Worm (Caenorhabditis elegans) whole organism, young adult: ENCODE measurements around the gene F52E10.2.

Experiments used
- F10E7.11 ChIP-seq: sonication (generic microtip); optimal IDR thresholded peaks from 2 replicates; lab custom pipeline; 2017; ENCODE audit warnings: mild to moderate bottlenecking, missing genetic modification characterization, moderate library complexity, missing compliant biosample characterization
- F22D6.2 ChIP-seq: sonication (generic microtip); optimal IDR thresholded peaks from 2 replicates; lab custom pipeline; 2016; ENCODE audit warnings: mild to moderate bottlenecking, missing genetic modification characterization, missing compliant biosample characterization
- F33H1.4 ChIP-seq: fragments of 200-800 bp; sonication (Bioruptor generic); IDR thresholded peaks from 2 replicates; pipeline ENCODE4 v1.3.6; 2022; ENCODE audit warnings: missing genetic modification reagents, missing genetic modification characterization, missing compliant biosample characterization
- F49E8.2 ChIP-seq: sonication (generic microtip); optimal IDR thresholded peaks from 3 replicates; lab custom pipeline; 2017; ENCODE audit warnings: missing genetic modification characterization, mild to moderate bottlenecking, missing compliant biosample characterization, antibody characterized with exemption, moderate library complexity; ENCODE audit not compliant: insufficient read depth
- T26A5.8 ChIP-seq: sonication (generic microtip); optimal IDR thresholded peaks from 2 replicates; lab custom pipeline; 2016; ENCODE audit warnings: missing genetic modification characterization, missing compliant biosample characterization
- Y53F4B.3 ChIP-seq: fragments of 200-800 bp; sonication (Bioruptor generic); IDR thresholded peaks from 2 replicates; pipeline ENCODE4 v1.3.6; 2022; ENCODE audit warnings: missing genetic modification reagents, missing genetic modification characterization, missing compliant biosample characterization
- Y53G8AR.9 ChIP-seq: fragments of 200-800 bp; sonication (Bioruptor generic); conservative IDR thresholded peaks from 2 replicates; pipeline ENCODE4 v1.3.6; 2022; ENCODE audit warnings: missing genetic modification reagents, missing genetic modification characterization, missing compliant biosample characterization
- Y56A3A.18 ChIP-seq: fragments of 200-800 bp; sonication (Bioruptor generic); IDR thresholded peaks from 2 replicates; pipeline ENCODE4 v1.3.6; 2022; ENCODE audit warnings: missing genetic modification reagents, missing genetic modification characterization, missing compliant biosample characterization
- Y67H2A.10 ChIP-seq: fragments of 200-800 bp; sonication (Bioruptor generic); conservative IDR thresholded peaks from 2 replicates; pipeline ENCODE4 v1.3.6; 2022; ENCODE audit warnings: missing genetic modification reagents, missing genetic modification characterization, missing compliant biosample characterization
- Y79H2A.3 ChIP-seq: fragments of 200-800 bp; sonication (Bioruptor generic); conservative IDR thresholded peaks from 2 replicates; pipeline ENCODE4 v1.3.6; 2022; ENCODE audit warnings: missing genetic modification reagents, missing genetic modification characterization, missing compliant biosample characterization
- ZK185.1 ChIP-seq: sonication (generic microtip); optimal IDR thresholded peaks from 2 replicates; lab custom pipeline; 2016; ENCODE audit warnings: mild to moderate bottlenecking, missing genetic modification characterization, missing compliant biosample characterization; ENCODE audit not compliant: poor library complexity, severe bottlenecking
- akir-1 ChIP-seq: fragments of 200-800 bp; sonication (Bioruptor generic); optimal IDR thresholded peaks from 2 replicates; lab custom pipeline; 2018; ENCODE audit warnings: mild to moderate bottlenecking, missing genetic modification characterization, moderate library complexity, missing compliant biosample characterization
- attf-3 ChIP-seq: fragments of 200-800 bp; sonication (Bioruptor generic); conservative IDR thresholded peaks from 2 replicates; pipeline ENCODE4 v1.3.6; 2022; ENCODE audit warnings: missing genetic modification reagents, missing genetic modification characterization, missing compliant biosample characterization
- bed-1 ChIP-seq: fragments of 200-800 bp; sonication (Bioruptor generic); IDR thresholded peaks from 2 replicates; pipeline ENCODE4 v1.3.6; 2022; ENCODE audit warnings: missing genetic modification reagents, missing genetic modification characterization, missing compliant biosample characterization
- bed-2 ChIP-seq: fragments of 200-800 bp; sonication (Bioruptor generic); IDR thresholded peaks from 2 replicates; pipeline ENCODE4 v1.3.6; 2022; ENCODE audit warnings: missing genetic modification reagents, missing genetic modification characterization, missing compliant biosample characterization
- ceh-100 ChIP-seq: fragments of 200-800 bp; sonication (Bioruptor generic); IDR thresholded peaks from 2 replicates; pipeline ENCODE4 v1.3.6; 2022; ENCODE audit warnings: missing genetic modification reagents, missing genetic modification characterization, missing compliant biosample characterization
- ceh-27 ChIP-seq: fragments of 200-800 bp; sonication (Bioruptor generic); optimal IDR thresholded peaks from 2 replicates; lab custom pipeline; 2018; ENCODE audit warnings: mild to moderate bottlenecking, missing genetic modification characterization, moderate library complexity, missing compliant biosample characterization
- chd-7 ChIP-seq: sonication (generic microtip); optimal IDR thresholded peaks from 2 replicates; lab custom pipeline; 2016; ENCODE audit warnings: mild to moderate bottlenecking, missing genetic modification characterization, moderate library complexity, missing compliant biosample characterization
- egrh-3 ChIP-seq: fragments of 200-800 bp; sonication (Bioruptor generic); IDR thresholded peaks from 2 replicates; pipeline ENCODE4 v1.3.6; 2022; ENCODE audit warnings: missing genetic modification reagents, missing genetic modification characterization, missing compliant biosample characterization
- ekl-4 ChIP-seq: fragments of 200-800 bp; sonication (Bioruptor generic); IDR thresholded peaks from 2 replicates; pipeline ENCODE4 v1.3.6; 2022; ENCODE audit warnings: missing genetic modification reagents, missing genetic modification characterization, missing compliant biosample characterization
- ets-4 ChIP-seq: fragments of 200-800 bp; sonication (Bioruptor generic); optimal IDR thresholded peaks from 2 replicates; lab custom pipeline; 2018; ENCODE audit warnings: mild to moderate bottlenecking, missing genetic modification characterization, missing compliant biosample characterization
- hlh-12 ChIP-seq: sonication (generic microtip); optimal IDR thresholded peaks from 2 replicates; lab custom pipeline; 2016; ENCODE audit warnings: missing genetic modification characterization, missing compliant biosample characterization
- hlh-26 ChIP-seq: fragments of 200-800 bp; sonication (Bioruptor generic); conservative IDR thresholded peaks from 2 replicates; pipeline ENCODE4 v1.3.6; 2022; ENCODE audit warnings: missing genetic modification reagents, missing genetic modification characterization, missing compliant biosample characterization
- hrde-1 ChIP-seq: sonication (generic microtip); optimal IDR thresholded peaks from 2 replicates; lab custom pipeline; 2016; ENCODE audit warnings: missing genetic modification characterization, mild to moderate bottlenecking, missing compliant biosample characterization, moderate library complexity, missing genotype, missing genetic modification reagents, borderline replicate concordance
- hsf-1 ChIP-seq: fragments of 200-800 bp; sonication (Bioruptor generic); IDR thresholded peaks from 2 replicates; pipeline ENCODE4 v1.3.6; 2022; ENCODE audit warnings: missing genetic modification reagents, missing genetic modification characterization, missing compliant biosample characterization
- let-526 ChIP-seq: fragments of 200-800 bp; sonication (Bioruptor generic); IDR thresholded peaks from 2 replicates; pipeline ENCODE4 v1.3.6; 2022; ENCODE audit warnings: missing genetic modification reagents, missing genetic modification characterization, missing compliant biosample characterization
- lin-26 ChIP-seq: fragments of 200-800 bp; sonication (Bioruptor generic); IDR thresholded peaks from 2 replicates; pipeline ENCODE4 v1.3.6; 2022; ENCODE audit warnings: missing genetic modification reagents, missing genetic modification characterization, missing compliant biosample characterization
- lin-35 ChIP-seq, 3 experiments: fragments of 150-350 bp in 2 of 3; sonication (generic microtip) in 1 of 3; optimal IDR thresholded peaks; 2 replicates each; lab custom pipeline; 2014 to 2018; ENCODE audit warnings: missing biosample characterization in 3 of 3, missing genetic modification characterization in 3 of 3, missing genetic modification reagents in 3 of 3
- lin-54 ChIP-seq: fragments of 200-800 bp; sonication (Bioruptor generic); optimal IDR thresholded peaks from 2 replicates; lab custom pipeline; 2018; ENCODE audit warnings: mild to moderate bottlenecking, missing genetic modification characterization, missing compliant biosample characterization
- madf-10 ChIP-seq: sonication (generic microtip); optimal IDR thresholded peaks from 2 replicates; lab custom pipeline; 2016; ENCODE audit warnings: mild to moderate bottlenecking, missing genetic modification characterization, missing compliant biosample characterization
- madf-6 ChIP-seq: fragments of 200-800 bp; sonication (Bioruptor generic); IDR thresholded peaks from 2 replicates; pipeline ENCODE4 v1.3.6; 2022; ENCODE audit warnings: missing genetic modification reagents, missing genetic modification characterization, missing compliant biosample characterization
- madf-8 ChIP-seq: fragments of 200-800 bp; sonication (Bioruptor generic); conservative IDR thresholded peaks from 2 replicates; pipeline ENCODE4 v1.3.6; 2022; ENCODE audit warnings: missing genetic modification reagents, missing genetic modification characterization, missing compliant biosample characterization
- mel-28 ChIP-seq: sonication (generic microtip); optimal IDR thresholded peaks from 2 replicates; lab custom pipeline; 2016; ENCODE audit warnings: borderline replicate concordance, mild to moderate bottlenecking, missing genetic modification characterization, missing compliant biosample characterization
- mes-4 ChIP-seq: sonication (generic microtip); optimal IDR thresholded peaks from 2 replicates; lab custom pipeline; 2016; ENCODE audit warnings: missing genotype, missing genetic modification characterization, missing compliant biosample characterization
- mxl-1 ChIP-seq: sonication (generic microtip); optimal IDR thresholded peaks from 2 replicates; lab custom pipeline; 2016; ENCODE audit warnings: missing genetic modification characterization, missing compliant biosample characterization
- nhr-120 ChIP-seq: fragments of 200-800 bp; sonication (Bioruptor generic); IDR thresholded peaks from 2 replicates; pipeline ENCODE4 v1.3.6; 2022; ENCODE audit warnings: missing genetic modification characterization, missing compliant biosample characterization
- nhr-179 ChIP-seq: sonication (generic microtip); optimal IDR thresholded peaks from 2 replicates; lab custom pipeline; 2016; ENCODE audit warnings: mild to moderate bottlenecking, missing genetic modification characterization, missing compliant biosample characterization
- nhr-27 ChIP-seq: fragments of 200-800 bp; sonication (Bioruptor generic); optimal IDR thresholded peaks from 2 replicates; lab custom pipeline; 2018; ENCODE audit warnings: mild to moderate bottlenecking, missing genetic modification characterization, moderate library complexity, missing compliant biosample characterization
- pbrm-1 ChIP-seq: fragments of 200-800 bp; sonication (Bioruptor generic); IDR thresholded peaks from 2 replicates; pipeline ENCODE4 v1.3.6; 2022; ENCODE audit warnings: missing genetic modification reagents, missing genetic modification characterization, missing compliant biosample characterization
- repo-1 ChIP-seq: sonication (generic microtip); optimal IDR thresholded peaks from 2 replicates; lab custom pipeline; 2017; ENCODE audit warnings: mild to moderate bottlenecking, missing genetic modification characterization, missing compliant biosample characterization
- snpc-4 ChIP-seq, 5 experiments: fragments of 150-350 bp in 1 of 5; sonication (generic microtip) in 4 of 5; optimal IDR thresholded peaks; 2 replicates each; lab custom pipeline; 2014 to 2018; ENCODE audit warnings: missing genetic modification characterization in 5 of 5, missing biosample characterization in 3 of 5, antibody characterized with exemption in 2 of 5, mild to moderate bottlenecking in 2 of 5, missing compliant biosample characterization in 2 of 5, missing genotype in 2 of 5, moderate library complexity in 2 of 5, missing genetic modification reagents in 1 of 5
- somi-1 ChIP-seq: fragments of 200-800 bp; sonication (Bioruptor generic); optimal IDR thresholded peaks from 2 replicates; lab custom pipeline; 2018; ENCODE audit warnings: mild to moderate bottlenecking, missing genetic modification characterization, missing compliant biosample characterization
- sptf-2 ChIP-seq: fragments of 200-800 bp; sonication (Bioruptor generic); optimal IDR thresholded peaks from 2 replicates; lab custom pipeline; 2018; ENCODE audit warnings: mild to moderate bottlenecking, missing genetic modification characterization, missing compliant biosample characterization
- zfh-2 ChIP-seq: fragments of 200-800 bp; sonication (Bioruptor generic); conservative IDR thresholded peaks from 2 replicates; pipeline ENCODE4 v1.3.6; 2022; ENCODE audit warnings: missing genetic modification reagents, missing genetic modification characterization, missing compliant biosample characterization
- ztf-22 ChIP-seq: fragments of 200-800 bp; sonication (Bioruptor generic); optimal IDR thresholded peaks from 2 replicates; lab custom pipeline; 2018; ENCODE audit warnings: mild to moderate bottlenecking, missing genetic modification characterization, moderate library complexity, missing compliant biosample characterization
- ztf-26 ChIP-seq: sonication (generic microtip); optimal IDR thresholded peaks from 2 replicates; lab custom pipeline; 2017; ENCODE audit warnings: missing genetic modification characterization, missing compliant biosample characterization
- ztf-28 ChIP-seq: fragments of 200-800 bp; sonication (Bioruptor generic); IDR thresholded peaks from 2 replicates; pipeline ENCODE4 v1.3.6; 2022; ENCODE audit warnings: missing genetic modification reagents, missing genetic modification characterization, missing compliant biosample characterization
- ztf-3 ChIP-seq: fragments of 200-800 bp; sonication (Bioruptor generic); optimal IDR thresholded peaks from 2 replicates; lab custom pipeline; 2018; ENCODE audit warnings: mild to moderate bottlenecking, missing genetic modification characterization, missing compliant biosample characterization

The F52E10.2 gene

ce11 chrX:16298173-16298572, 15.2 kb upstream of the F52E10.2 start (continued):
- TF ChIP-seq chd-7 (tag; lab: Kevin White, UChicago) = no peak
- no peak for TF ChIP-seq F49E8.2 (tag; lab: Kevin White, UChicago)
- no peak for TF ChIP-seq F22D6.2 (tag; lab: Kevin White, UChicago)
- TF ChIP-seq hrde-1 = no peak
- TF ChIP-seq bed-1 (GFP tag; lab: Robert Waterston, UW) = no peak
- no peak for TF ChIP-seq ztf-3 (GFP tag; lab: Kevin White, UChicago)
- TF ChIP-seq Y53G8AR.9 (GFP tag; lab: Robert Waterston, UW) = 0 out of 2 replicates have a peak, but pooled peaks have one; percentile 33
- TF ChIP-seq ekl-4 (GFP tag; lab: Robert Waterston, UW) = no peak
- peak; percentile 58; the same call in 1 of the 2 replicates for TF ChIP-seq Y79H2A.3
- TF ChIP-seq lin-26 = peak; percentile 95
- peak; percentile 7 for TF ChIP-seq F10E7.11 (tag; lab: Kevin White, UChicago)
- peak; percentile 25 for TF ChIP-seq repo-1 (tag; lab: Kevin White, UChicago)
- TF ChIP-seq mes-4 (tag; lab: Kevin White, UChicago) = peak; percentile 69
- no peak for TF ChIP-seq hlh-26 (GFP tag; lab: Robert Waterston, UW)
- peak; percentile 67; the same call in 1 of the 2 replicates for TF ChIP-seq pbrm-1 (GFP tag; lab: Robert Waterston, UW)
- no peak for TF ChIP-seq Y53F4B.3 (GFP tag; lab: Robert Waterston, UW)
- no peak for TF ChIP-seq sptf-2 (GFP tag; lab: Kevin White, UChicago)
- peak; percentile 86 for TF ChIP-seq ZK185.1 (tag; lab: Kevin White, UChicago)
- no peak for TF ChIP-seq ets-4 (GFP tag; lab: Kevin White, UChicago)
- no peak for TF ChIP-seq nhr-27 (tag; lab: Kevin White, UChicago)
- peak; percentile 13 for TF ChIP-seq somi-1
- TF ChIP-seq akir-1 (GFP tag; lab: Kevin White, UChicago) = no peak
- peak; percentile 75 for TF ChIP-seq madf-10 (tag; lab: Kevin White, UChicago)
- no peak for TF ChIP-seq let-526 (GFP tag; lab: Robert Waterston, UW)
- TF ChIP-seq lin-35 (GFP tag; optimal IDR thresholded peaks at IDR 0.05; lab: Kevin White, UChicago) = peak in 1 of 3 experiments; percentile 32
- TF ChIP-seq lin-54 (GFP tag; lab: Kevin White, UChicago) = peak; percentile 25
- peak; percentile 15 for TF ChIP-seq ztf-26 (tag; lab: Kevin White, UChicago)
- TF ChIP-seq hsf-1 (GFP tag; lab: Robert Waterston, UW) = no peak
- TF ChIP-seq ceh-27 = peak; percentile 33
- TF ChIP-seq ceh-100 (GFP tag; lab: Robert Waterston, UW) = no peak
- no peak for TF ChIP-seq bed-2 (GFP tag; lab: Robert Waterston, UW)
- TF ChIP-seq mxl-1 (tag; lab: Kevin White, UChicago) = peak; percentile 62
- no peak for TF ChIP-seq nhr-120
- peak; percentile 4 for TF ChIP-seq hlh-12
- TF ChIP-seq ztf-28 (GFP tag; lab: Robert Waterston, UW) = no peak
- TF ChIP-seq egrh-3 (GFP tag; lab: Robert Waterston, UW) = peak; percentile 8; the same call in 1 of the 2 replicates
- TF ChIP-seq Y56A3A.18 (GFP tag; lab: Robert Waterston, UW) = no peak; the same call in 1 of the 2 replicates
- TF ChIP-seq attf-3 (GFP tag; lab: Robert Waterston, UW) = peak; percentile 30; the same call in 1 of the 2 replicates
- no peak for TF ChIP-seq madf-8 (GFP tag; lab: Robert Waterston, UW)
- TF ChIP-seq snpc-4 (GFP tag; optimal IDR thresholded peaks at IDR 0.05; lab: Kevin White, UChicago) = peak; percentile 46
- peak in 3 of 4 experiments; percentile 63 to 79 (median 73) for TF ChIP-seq snpc-4 (tag; optimal IDR thresholded peaks at IDR 0.05; lab: Kevin White, UChicago)
- no peak for TF ChIP-seq ztf-22
- TF ChIP-seq madf-6 = no peak; the same call in 1 of the 2 replicates
- no peak for TF ChIP-seq Y67H2A.10
- no peak for TF ChIP-seq zfh-2 (GFP tag; lab: Robert Waterston, UW)
- no peak for TF ChIP-seq mel-28
- TF ChIP-seq nhr-179 = no peak
- no peak for TF ChIP-seq F33H1.4 (GFP tag; lab: Robert Waterston, UW)
- TF ChIP-seq T26A5.8 (tag; lab: Kevin White, UChicago) = peak; percentile 58
